Fruit fly (Drosophila melanogaster) whole organism, pupa: ENCODE measurements around the gene Tdg.

Experiments
- CG10348 ChIP-seq: fragments of 200-800 bp; sonication (Bioruptor generic); IDR thresholded peaks from 2 replicates; pipeline ENCODE4 v1.3.6; 2022; ENCODE audit warnings: missing biosample characterization, missing genetic modification characterization
- CG12605 ChIP-seq: fragments of 200-800 bp; sonication (Bioruptor generic); IDR thresholded peaks from 2 replicates; pipeline ENCODE4 v1.3.6; 2022; ENCODE audit warnings: missing biosample characterization, missing genetic modification characterization
- CG13204 ChIP-seq: fragments of 200-800 bp; sonication (Bioruptor generic); optimal IDR thresholded peaks from 2 replicates; lab custom pipeline; 2018; ENCODE audit warnings: missing biosample characterization, mild to moderate bottlenecking, missing genetic modification characterization, moderate library complexity
- CG14655 ChIP-seq: fragments of 200-800 bp; sonication (Bioruptor generic); optimal IDR thresholded peaks from 3 replicates; lab custom pipeline; 2017; ENCODE audit warnings: mild to moderate bottlenecking, missing biosample characterization, missing genetic modification reagents, missing genetic modification characterization
- CG15710 ChIP-seq: fragments of 200-800 bp; sonication (Bioruptor generic); optimal IDR thresholded peaks from 2 replicates; lab custom pipeline; 2018; ENCODE audit warnings: missing biosample characterization, mild to moderate bottlenecking, missing genetic modification characterization, moderate library complexity
- CG17806 ChIP-seq: fragments of 200-800 bp; sonication (Bioruptor generic); optimal IDR thresholded peaks from 2 replicates; lab custom pipeline; 2018; ENCODE audit warnings: missing biosample characterization, mild to moderate bottlenecking, missing genetic modification characterization, moderate library complexity
- CG32121 ChIP-seq: fragments of 200-800 bp; sonication (Bioruptor generic); IDR thresholded peaks from 2 replicates; pipeline ENCODE4 v1.3.6; 2022; ENCODE audit warnings: missing biosample characterization, missing genetic modification characterization
- CG34367 ChIP-seq: fragments of 200-800 bp; sonication (Bioruptor generic); optimal IDR thresholded peaks from 2 replicates; lab custom pipeline; 2018; ENCODE audit warnings: missing biosample characterization, mild to moderate bottlenecking, missing genetic modification characterization
- CG4496 ChIP-seq: fragments of 200-800 bp; sonication (Bioruptor generic); IDR thresholded peaks from 3 replicates; pipeline ENCODE4 v1.3.6; 2022; ENCODE audit warnings: missing biosample characterization, missing genetic modification characterization
- CG8159 ChIP-seq: fragments of 200-800 bp; sonication (Bioruptor generic); optimal IDR thresholded peaks from 3 replicates; lab custom pipeline; 2018; ENCODE audit warnings: missing biosample characterization, mild to moderate bottlenecking, missing genetic modification characterization, moderate library complexity
- CG8301 ChIP-seq: fragments of 200-800 bp; sonication (Bioruptor generic); optimal IDR thresholded peaks from 2 replicates; lab custom pipeline; 2018; ENCODE audit warnings: missing biosample characterization, mild to moderate bottlenecking, missing genetic modification characterization
- CG9948 ChIP-seq: fragments of 200-800 bp; sonication (Bioruptor generic); optimal IDR thresholded peaks from 2 replicates; lab custom pipeline; 2018; ENCODE audit warnings: missing biosample characterization, mild to moderate bottlenecking, missing genetic modification characterization, moderate library complexity
- D1 ChIP-seq: fragments of 200-800 bp; sonication (Bioruptor generic); optimal IDR thresholded peaks from 2 replicates; lab custom pipeline; 2018; ENCODE audit warnings: missing biosample characterization, mild to moderate bottlenecking, missing genetic modification characterization, moderate library complexity
- EcR ChIP-seq: fragments of 200-800 bp; sonication (Bioruptor generic); optimal IDR thresholded peaks from 3 replicates; lab custom pipeline; 2019; ENCODE audit warnings: missing biosample characterization, missing genetic modification characterization, mild to moderate bottlenecking, moderate library complexity, missing genetic modification reagents
- Ets98B ChIP-seq: fragments of 200-800 bp; sonication (Bioruptor generic); IDR thresholded peaks from 2 replicates; pipeline ENCODE4 v1.3.6; 2022; ENCODE audit warnings: missing biosample characterization, missing genetic modification characterization
- Pif1A ChIP-seq: fragments of 200-800 bp; sonication (Bioruptor generic); optimal IDR thresholded peaks from 3 replicates; lab custom pipeline; 2016; ENCODE audit warnings: missing biosample characterization, missing genetic modification characterization
- Pif1B ChIP-seq: fragments of 200-800 bp; sonication (Bioruptor generic); optimal IDR thresholded peaks from 3 replicates; lab custom pipeline; 2016; ENCODE audit warnings: missing biosample characterization, missing genetic modification characterization
- Snoo ChIP-seq: fragments of 200-800 bp; sonication (Bioruptor generic); optimal IDR thresholded peaks from 3 replicates; lab custom pipeline; 2017; ENCODE audit warnings: missing biosample characterization, mild to moderate bottlenecking, missing genetic modification characterization, inconsistent platforms
- fd96Ca ChIP-seq: fragments of 200-800 bp; sonication (Bioruptor generic); IDR thresholded peaks from 3 replicates; pipeline ENCODE4 v1.3.6; 2022; ENCODE audit warnings: missing biosample characterization, missing genetic modification characterization
- gl ChIP-seq: fragments of 200-800 bp; sonication (Bioruptor generic); optimal IDR thresholded peaks from 2 replicates; lab custom pipeline; 2018; ENCODE audit warnings: missing biosample characterization, mild to moderate bottlenecking, missing genetic modification characterization
- rn ChIP-seq: fragments of 200-800 bp; sonication (Bioruptor generic); IDR thresholded peaks from 2 replicates; pipeline ENCODE4 v1.3.6; 2022; ENCODE audit warnings: missing biosample characterization, missing genetic modification characterization

Gene Tdg

DNA sequence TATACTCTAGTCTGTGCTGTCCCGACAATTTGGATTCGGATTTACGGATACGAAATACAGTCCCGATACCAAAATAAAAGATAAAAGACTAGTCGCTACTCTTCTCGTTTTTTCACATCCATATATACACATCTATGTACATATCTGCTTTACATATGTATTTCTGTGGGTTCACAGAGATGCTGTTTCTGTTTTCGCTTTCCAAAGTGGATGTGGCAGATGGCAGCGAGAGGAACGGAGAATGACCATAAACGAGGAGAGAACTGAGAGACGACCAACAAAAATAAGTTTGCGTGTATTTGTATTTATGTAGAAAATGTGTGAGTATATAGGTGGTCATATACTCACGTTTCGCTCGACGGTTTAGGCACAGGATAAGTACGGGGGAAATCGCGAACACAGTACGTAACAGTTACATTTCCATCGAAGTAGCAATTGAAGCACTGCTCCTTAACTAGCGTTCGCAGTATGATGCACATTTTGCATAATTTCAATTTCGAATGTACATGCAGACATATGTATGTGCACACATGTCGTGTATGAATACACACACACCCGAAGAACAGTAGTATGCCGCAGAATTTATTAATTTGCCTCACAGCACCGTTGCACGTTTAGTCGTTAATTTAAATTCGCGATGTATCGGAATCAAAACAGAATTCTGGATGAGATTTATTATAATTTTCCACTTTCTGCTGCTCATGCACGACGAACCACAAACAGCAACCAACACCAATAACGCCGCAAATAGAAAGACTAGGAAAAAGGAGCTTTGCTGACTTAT lies at the start of gene Tdg:
Gene Tdg (minus strand): TSS at position 760 of the 784 bp plus-strand sequence.
- TF ChIP-seq Pif1B (GFP tag; lab: Kevin White, UChicago) (peak; percentile 29), CG34367 (tag; lab: Kevin White, UChicago) (no peak), CG10348 (no peak), D1 (tag; lab: Kevin White, UChicago) (peak; percentile 11), CG12605 (no peak; the same call in 1 of the 2 replicates), EcR (peak; percentile 53), CG13204 (GFP tag; lab: Kevin White, UChicago) (no peak), CG14655 (GFP tag; lab: Kevin White, UChicago) (no peak), CG17806 (tag; lab: Kevin White, UChicago) (no peak), CG32121 (GFP tag; lab: Robert Waterston, UW) (no peak; the same call in 1 of the 2 replicates), Ets98B (no peak), CG15710 (tag; lab: Kevin White, UChicago) (no peak), fd96Ca (GFP tag; lab: Robert Waterston, UW) (no peak), CG8301 (tag; lab: Kevin White, UChicago) (no peak), gl (no peak), CG8159 (no peak), rn (no peak), CG9948 (tag; lab: Kevin White, UChicago) (no peak), Snoo (tag; lab: Kevin White, UChicago) (no peak), Pif1A (GFP tag; lab: Kevin White, UChicago) (peak; percentile 2), CG4496 (GFP tag; lab: Robert Waterston, UW) (no peak)

DNA sequence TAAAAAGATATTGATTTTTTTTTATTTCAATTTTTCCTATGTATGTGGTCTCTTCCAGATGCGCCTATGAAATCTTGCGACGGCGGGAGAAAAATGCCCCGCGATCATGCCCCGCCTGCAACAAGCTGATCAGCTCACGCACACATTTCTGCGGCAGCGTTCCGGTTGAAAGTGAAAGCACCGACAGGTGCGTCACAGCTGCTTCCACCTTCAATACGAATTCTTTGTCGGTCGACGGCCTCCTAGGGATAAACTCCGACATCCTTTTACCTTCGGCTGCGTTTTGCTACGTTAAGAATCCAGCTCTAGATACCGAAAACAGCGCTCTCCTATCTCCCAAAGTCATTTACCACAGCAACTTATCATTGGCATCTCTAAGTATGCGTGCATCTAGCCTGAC lies 30.9 kb upstream of the Tdg start:
- TF ChIP-seq CG15710 (tag; lab: Kevin White, UChicago) (no peak), CG13204 (GFP tag; lab: Kevin White, UChicago) (no peak), CG4496 (GFP tag; lab: Robert Waterston, UW) (no peak), Ets98B (no peak), fd96Ca (GFP tag; lab: Robert Waterston, UW) (no peak), CG14655 (GFP tag; lab: Kevin White, UChicago) (no peak), CG10348 (no peak), CG9948 (tag; lab: Kevin White, UChicago) (no peak), EcR (no peak), CG8159 (no peak), CG34367 (tag; lab: Kevin White, UChicago) (no peak), rn (no peak)
- TF ChIP-seq, all 21 proteins: peak for 0

DNA sequence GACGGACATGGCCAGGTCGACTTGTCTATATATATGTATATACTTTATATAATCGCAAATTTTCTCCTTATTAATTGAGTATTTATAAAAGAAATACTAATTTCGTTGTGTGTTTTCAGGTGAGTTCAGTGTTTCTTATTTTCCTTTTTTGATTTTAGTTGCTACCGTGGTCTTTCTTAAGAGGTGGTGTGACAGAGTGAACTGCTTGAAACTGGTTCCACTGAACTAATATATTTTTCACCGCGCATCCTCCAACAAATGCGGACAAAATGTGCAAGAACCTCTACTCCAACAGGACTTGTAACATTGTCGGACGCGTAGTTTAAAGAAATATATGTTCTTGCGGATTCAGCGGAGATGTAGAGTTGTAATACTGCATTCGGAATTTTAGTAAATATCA lies 25.2 kb upstream of the Tdg start, which contains the start of gene CG1909:
Gene CG1909 (plus strand): TSS at position 273 of the 400 bp plus-strand sequence.
- TF ChIP-seq CG13204 (GFP tag; lab: Kevin White, UChicago) = no peak

DNA sequence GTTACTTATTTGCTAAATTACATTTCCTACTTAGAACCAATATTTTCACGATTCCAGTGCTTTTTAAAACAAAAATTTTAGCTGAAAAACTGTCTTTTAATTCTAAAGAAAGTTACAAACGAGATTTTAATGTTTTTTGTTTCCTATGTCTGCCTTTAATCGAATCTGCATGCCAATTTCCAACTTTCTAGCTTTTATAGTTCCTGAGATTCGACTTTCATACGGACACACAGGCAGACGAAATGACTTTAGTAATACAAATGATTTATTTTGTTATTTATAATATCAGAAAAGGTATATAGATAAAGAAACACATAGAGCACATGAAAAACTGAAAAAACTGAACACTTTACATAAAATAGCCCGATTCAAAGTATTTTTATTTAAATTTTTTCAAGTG lies 18.8 kb upstream of the Tdg start:
- TF ChIP-seq CG10348 (no peak), fd96Ca (GFP tag; lab: Robert Waterston, UW) (no peak), Snoo (tag; lab: Kevin White, UChicago) (no peak), Pif1A (GFP tag; lab: Kevin White, UChicago) (no peak), CG12605 (no peak), rn (no peak)

DNA sequence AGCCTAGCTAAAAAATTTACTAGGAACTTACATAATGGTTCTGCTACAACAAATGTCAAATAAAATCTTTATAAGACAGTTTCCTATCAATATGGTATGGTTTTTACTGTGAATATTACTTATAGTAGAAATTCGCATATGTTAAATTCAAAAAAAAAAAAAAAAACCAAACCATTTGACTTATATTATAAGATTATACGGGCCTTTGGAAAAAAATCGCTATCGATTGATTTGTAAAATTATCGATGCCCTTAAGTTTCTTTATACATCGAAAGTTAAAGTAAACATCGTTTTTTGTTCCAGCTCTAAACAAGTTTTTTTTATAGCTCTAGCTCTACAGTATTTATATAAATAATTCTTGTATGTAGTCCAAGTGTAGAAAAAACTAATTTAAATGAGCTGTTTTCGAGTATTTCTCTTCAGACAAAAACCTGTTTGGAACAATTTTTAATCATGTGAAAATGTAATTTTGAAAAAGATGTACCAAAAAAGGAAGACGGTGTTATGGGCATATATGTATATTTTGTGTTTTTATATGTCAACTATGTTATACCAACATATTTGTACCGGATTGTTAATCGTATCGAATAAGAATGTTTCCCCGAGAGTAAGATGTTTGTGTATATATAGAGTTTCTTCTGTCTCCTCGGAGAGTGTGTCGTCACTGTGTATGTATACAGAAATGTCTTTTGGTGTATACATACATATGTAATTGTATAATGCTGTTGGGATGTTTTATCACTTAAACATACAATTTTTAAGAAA lies 14.0 kb upstream of the Tdg start, which contains the start of the genes ND-49 and Ephrin:
Gene ND-49 (minus strand): TSS at position 51 of the 765 bp plus-strand sequence.
Gene Ephrin (plus strand): TSS at position 252 of the 765 bp plus-strand sequence.
- TF ChIP-seq CG12605 = no peak
- no peak for TF ChIP-seq rn
- peak; percentile 7 for TF ChIP-seq Pif1A (GFP tag; lab: Kevin White, UChicago)
- TF ChIP-seq CG32121 (GFP tag; lab: Robert Waterston, UW) = no peak
- TF ChIP-seq Ets98B = no peak
- no peak for TF ChIP-seq CG15710 (tag; lab: Kevin White, UChicago)
- TF ChIP-seq CG34367 (tag; lab: Kevin White, UChicago) = no peak
- no peak for TF ChIP-seq CG14655 (GFP tag; lab: Kevin White, UChicago)
- TF ChIP-seq CG9948 (tag; lab: Kevin White, UChicago) = no peak
- TF ChIP-seq EcR = no peak
- no peak for TF ChIP-seq CG10348
- TF ChIP-seq D1 (tag; lab: Kevin White, UChicago) = peak; percentile 16
- no peak for TF ChIP-seq CG13204 (GFP tag; lab: Kevin White, UChicago)
- no peak for TF ChIP-seq CG8301 (tag; lab: Kevin White, UChicago)
- no peak for TF ChIP-seq CG17806 (tag; lab: Kevin White, UChicago)
